Fruit fly (Drosophila melanogaster) whole organism, wandering third instar larva: ENCODE measurements around the gene Ibf2.
A peak's percentile ranks its signal among the peaks of the same experiment; 100 is the strongest.

ENCODE experiments used
- Abd-B ChIP-seq: fragments of >200 bp; optimal IDR thresholded peaks from 2 replicates; lab custom pipeline; 2017; ENCODE audit warnings: missing biosample characterization, missing genetic modification characterization
- CG32264 ChIP-seq: fragments of 200-800 bp; sonication (Bioruptor generic); optimal IDR thresholded peaks from 2 replicates; lab custom pipeline; 2016; ENCODE audit warnings: missing biosample characterization, missing genetic modification characterization
- CrebA ChIP-seq: fragments of 200-800 bp; sonication (Bioruptor generic); optimal IDR thresholded peaks from 2 replicates; lab custom pipeline; 2016; ENCODE audit warnings: missing biosample characterization, mild to moderate bottlenecking, missing genetic modification characterization, borderline replicate concordance
- Dfd ChIP-seq: fragments of >200 bp; optimal IDR thresholded peaks from 2 replicates; lab custom pipeline; 2017; ENCODE audit warnings: missing biosample characterization, missing genetic modification characterization
- Dif ChIP-seq: fragments of 200-275, 200-300 bp; sonication (Bioruptor generic); optimal IDR thresholded peaks from 2 replicates; lab custom pipeline; 2018; ENCODE audit warnings: missing biosample characterization, missing genetic modification characterization; ENCODE audit not compliant: partially characterized antibody
- GATAd ChIP-seq: sonication (Bioruptor generic); optimal IDR thresholded peaks from 2 replicates; lab custom pipeline; 2016; ENCODE audit warnings: missing biosample characterization, missing genetic modification characterization
- HLH106 ChIP-seq: fragments of 200-800 bp; optimal IDR thresholded peaks from 3 replicates; lab custom pipeline; 2019; ENCODE audit warnings: missing biosample characterization, mild to moderate bottlenecking, missing genetic modification characterization, moderate library complexity
- Hnf4 ChIP-seq: fragments of 200-800 bp; sonication (Bioruptor generic); optimal IDR thresholded peaks from 2 replicates; lab custom pipeline; 2016; ENCODE audit warnings: missing biosample characterization, mild to moderate bottlenecking, missing genetic modification characterization
- Hr78 ChIP-seq: fragments of >200 bp; optimal IDR thresholded peaks from 2 replicates; lab custom pipeline; 2017; ENCODE audit warnings: missing biosample characterization, missing genetic modification characterization
- Hr83 ChIP-seq: fragments of 200-300 bp; sonication (Bioruptor generic); optimal IDR thresholded peaks from 2 replicates; lab custom pipeline; 2016; ENCODE audit warnings: missing biosample characterization, mild to moderate bottlenecking, missing genetic modification characterization, moderate library complexity; ENCODE audit not compliant: poor library complexity, severe bottlenecking
- Jra ChIP-seq: sonication (Bioruptor generic); optimal IDR thresholded peaks from 2 replicates; lab custom pipeline; 2016; ENCODE audit warnings: missing biosample characterization, missing genetic modification characterization
- Mio ChIP-seq: sonication (Bioruptor generic); optimal IDR thresholded peaks from 2 replicates; lab custom pipeline; 2016; ENCODE audit warnings: missing biosample characterization, missing genetic modification characterization
- OdsH ChIP-seq: fragments of 200-800 bp; sonication (Bioruptor generic); optimal IDR thresholded peaks from 2 replicates; lab custom pipeline; 2016; ENCODE audit warnings: missing biosample characterization, mild to moderate bottlenecking, missing genetic modification characterization
- Rel ChIP-seq, 2 experiments: fragments of 200-800 bp; sonication (Bioruptor generic) in 1 of 2; optimal IDR thresholded peaks; 2 replicates in 1 of 2; 3 replicates in 1 of 2; lab custom pipeline; 2016 to 2019; ENCODE audit warnings: mild to moderate bottlenecking in 2 of 2, missing biosample characterization in 2 of 2, missing genetic modification characterization in 2 of 2, moderate library complexity in 1 of 2
- Sp1 ChIP-seq: fragments of 200-800 bp; sonication (Bioruptor generic); optimal IDR thresholded peaks from 3 replicates; lab custom pipeline; 2019; ENCODE audit warnings: missing biosample characterization, mild to moderate bottlenecking, missing genetic modification characterization, moderate library complexity
- Vsx2 ChIP-seq: fragments of 200-300, 225-300 bp; sonication (Bioruptor generic); optimal IDR thresholded peaks from 2 replicates; lab custom pipeline; 2018; ENCODE audit warnings: missing biosample characterization, missing genetic modification characterization; ENCODE audit not compliant: partially characterized antibody
- br ChIP-seq: fragments of 200-800 bp; sonication (Bioruptor generic); optimal IDR thresholded peaks from 2 replicates; lab custom pipeline; 2016; ENCODE audit warnings: missing biosample characterization, missing genetic modification characterization
- brk ChIP-seq: fragments of 200-800 bp; sonication (Bioruptor generic); optimal IDR thresholded peaks from 2 replicates; lab custom pipeline; 2016; ENCODE audit warnings: missing biosample characterization, mild to moderate bottlenecking, missing genetic modification characterization
- dl ChIP-seq, 2 experiments: fragments of 175-275, 200-275 bp in 1 of 2; fragments of 200-275 bp in 1 of 2; sonication (Bioruptor generic); optimal IDR thresholded peaks; lab custom pipeline; 2018; ENCODE audit warnings: mild to moderate bottlenecking in 2 of 2, missing biosample characterization in 2 of 2, missing genetic modification characterization in 2 of 2, moderate library complexity in 2 of 2; ENCODE audit not compliant: partially characterized antibody in 2 of 2, insufficient read depth in 1 of 2
- dmrt93B ChIP-seq: fragments of 200-800 bp; sonication (Bioruptor generic); optimal IDR thresholded peaks from 2 replicates; lab custom pipeline; 2018; ENCODE audit warnings: missing biosample characterization, mild to moderate bottlenecking, missing genetic modification characterization
- dsf ChIP-seq: sonication (Bioruptor generic); optimal IDR thresholded peaks from 2 replicates; lab custom pipeline; 2016; ENCODE audit warnings: missing biosample characterization, missing genetic modification characterization, borderline replicate concordance
- ey ChIP-seq: fragments of 200-800 bp; sonication (Bioruptor generic); optimal IDR thresholded peaks from 2 replicates; lab custom pipeline; 2016; ENCODE audit warnings: missing biosample characterization, missing genetic modification characterization
- foxo ChIP-seq, 2 experiments: fragments of 200-800 bp; sonication (Bioruptor generic); optimal IDR thresholded peaks; 2 replicates in 1 of 2; 3 replicates in 1 of 2; lab custom pipeline; 2016 to 2017; ENCODE audit warnings: missing biosample characterization in 2 of 2, missing genetic modification characterization in 2 of 2
- fru ChIP-seq: fragments of 200-800 bp; sonication (Bioruptor generic); optimal IDR thresholded peaks from 3 replicates; lab custom pipeline; 2016; ENCODE audit warnings: missing biosample characterization, mild to moderate bottlenecking, missing genetic modification characterization
- h ChIP-seq: fragments of 200-800 bp; sonication (Bioruptor generic); optimal IDR thresholded peaks from 3 replicates; lab custom pipeline; 2016; ENCODE audit warnings: missing biosample characterization, mild to moderate bottlenecking, missing genetic modification characterization
- jim ChIP-seq: fragments of 175-275, 200-325 bp; sonication (Bioruptor generic); optimal IDR thresholded peaks from 2 replicates; lab custom pipeline; 2016; ENCODE audit warnings: missing biosample characterization, mild to moderate bottlenecking, missing genetic modification characterization
- pan ChIP-seq: fragments of >200 bp; optimal IDR thresholded peaks from 2 replicates; lab custom pipeline; 2017
- psq ChIP-seq: fragments of 200-800 bp; sonication (Bioruptor generic); optimal IDR thresholded peaks from 3 replicates; lab custom pipeline; 2017; ENCODE audit warnings: missing biosample characterization, mild to moderate bottlenecking, missing genetic modification characterization, moderate library complexity
- rgr ChIP-seq: fragments of 200-800 bp; sonication (Bioruptor generic); optimal IDR thresholded peaks from 3 replicates; lab custom pipeline; 2016; ENCODE audit warnings: missing biosample characterization, mild to moderate bottlenecking, missing genetic modification characterization
- sage ChIP-seq: fragments of 200-800 bp; sonication (Bioruptor generic); optimal IDR thresholded peaks from 2 replicates; lab custom pipeline; 2016; ENCODE audit warnings: missing biosample characterization, mild to moderate bottlenecking, missing genetic modification characterization
- sv ChIP-seq: fragments of 200-800 bp; sonication (Bioruptor generic); optimal IDR thresholded peaks from 3 replicates; lab custom pipeline; 2016; ENCODE audit warnings: missing biosample characterization, missing genetic modification characterization
- tai ChIP-seq: sonication (Bioruptor generic); optimal IDR thresholded peaks from 2 replicates; lab custom pipeline; 2016; ENCODE audit warnings: missing biosample characterization, missing genetic modification characterization
- usp ChIP-seq: fragments of >200 bp; optimal IDR thresholded peaks from 2 replicates; lab custom pipeline; 2017; ENCODE audit warnings: missing biosample characterization, missing genetic modification characterization
- woc ChIP-seq: sonication (Bioruptor generic); optimal IDR thresholded peaks from 2 replicates; lab custom pipeline; 2016; ENCODE audit warnings: missing biosample characterization, mild to moderate bottlenecking, missing genetic modification characterization

The Ibf2 gene

DNA sequence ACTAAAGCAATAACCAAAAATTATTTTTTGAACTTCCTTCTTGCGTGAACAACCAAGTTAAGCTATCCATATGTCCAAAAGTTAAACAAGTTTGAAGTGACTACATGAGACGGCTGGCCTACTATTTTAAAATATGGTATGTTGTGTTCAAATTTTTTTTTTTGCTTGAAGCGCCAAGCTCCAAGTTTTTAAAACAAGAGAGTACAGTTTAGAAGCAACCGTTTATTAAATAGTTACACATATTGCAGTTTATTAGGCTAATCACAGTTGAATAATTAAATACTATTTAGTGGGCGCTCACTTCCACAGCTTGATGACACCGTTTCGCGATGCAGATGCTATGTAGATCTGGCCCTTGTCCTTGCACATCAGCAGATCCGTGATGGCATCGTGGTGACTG is 17.7 kb downstream of the Ibf2 start, which contains the start of gene D1:
Gene D1 (minus strand): TSS at position 101 of the 400 bp plus-strand sequence.
- TF ChIP-seq jim (GFP tag; lab: Kevin White, UChicago), result no peak
- no peak for TF ChIP-seq ey (GFP tag; lab: Kevin White, UChicago)
- no peak for TF ChIP-seq Hr78 (GFP tag; lab: Kevin White, UChicago)
- TF ChIP-seq HLH106 (tag; lab: Kevin White, UChicago), result no peak
- TF ChIP-seq rgr (GFP tag; lab: Kevin White, UChicago), result no peak
- TF ChIP-seq dl (GFP tag; optimal IDR thresholded peaks at IDR 0.05; lab: Kevin White, UChicago; ENCODE audit: insufficient read depth in 1 of 2, partially characterized antibody in 2 of 2), result no peak
- no peak for TF ChIP-seq CrebA (GFP tag; lab: Kevin White, UChicago)
- no peak for TF ChIP-seq CG32264 (GFP tag; lab: Kevin White, UChicago)
- no peak for TF ChIP-seq psq (GFP tag; lab: Kevin White, UChicago)
- TF ChIP-seq GATAd (GFP tag; lab: Kevin White, UChicago), result no peak
- TF ChIP-seq usp (GFP tag; lab: Kevin White, UChicago), result no peak
- TF ChIP-seq foxo (GFP tag; optimal IDR thresholded peaks at IDR 0.05; lab: Kevin White, UChicago), result no peak
- no peak for TF ChIP-seq Jra (GFP tag; lab: Kevin White, UChicago)
- TF ChIP-seq OdsH (GFP tag; lab: Kevin White, UChicago), result no peak
- TF ChIP-seq Abd-B (GFP tag; lab: Kevin White, UChicago), result no peak
- no peak for TF ChIP-seq h (GFP tag; lab: Kevin White, UChicago)
- no peak for TF ChIP-seq sage (GFP tag; lab: Kevin White, UChicago)
- TF ChIP-seq, all 38 proteins: peak for 0

DNA sequence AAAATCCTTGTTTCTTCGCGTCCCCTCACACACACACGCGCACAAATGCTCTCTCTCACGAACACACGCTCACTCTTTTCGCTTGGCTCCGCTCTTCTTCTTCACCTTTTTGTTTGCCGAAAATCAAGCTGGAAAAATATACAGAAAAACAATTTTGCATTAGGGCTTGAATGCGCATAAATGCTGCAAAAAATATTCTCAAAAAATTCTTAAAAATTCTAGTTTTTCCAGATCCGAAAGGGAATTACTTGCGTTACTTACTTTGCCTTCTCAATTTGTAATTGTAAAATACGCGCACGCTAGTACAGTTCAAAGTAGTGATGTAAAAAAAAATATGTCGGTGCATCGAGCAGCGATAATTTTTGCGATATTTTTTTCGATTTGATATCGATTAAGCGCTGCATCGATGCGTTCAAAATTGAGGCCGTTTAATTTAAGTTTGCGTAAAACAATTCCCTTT is 18.3 kb downstream of the Ibf2 start:
- TF ChIP-seq fru (GFP tag; lab: Kevin White, UChicago) (peak; percentile 54), Rel (GFP tag; optimal IDR thresholded peaks at IDR 0.05; lab: Kevin White, UChicago) (no peak), Rel (tag; optimal IDR thresholded peaks at IDR 0.05; lab: Kevin White, UChicago) (peak; percentile 27), dsf (peak; percentile 19), rgr (GFP tag; lab: Kevin White, UChicago) (peak; percentile 95), dl (GFP tag; optimal IDR thresholded peaks at IDR 0.05; lab: Kevin White, UChicago; ENCODE audit: insufficient read depth in 1 of 2, partially characterized antibody in 2 of 2) (no peak), Hnf4 (GFP tag; lab: Kevin White, UChicago) (peak; percentile 27), psq (GFP tag; lab: Kevin White, UChicago) (peak; percentile 24), Hr78 (GFP tag; lab: Kevin White, UChicago) (no peak), Jra (GFP tag; lab: Kevin White, UChicago) (peak; percentile 18), h (GFP tag; lab: Kevin White, UChicago) (peak; percentile 27), brk (peak; percentile 18), Dif (no peak), Sp1 (peak; percentile 23)

- TF ChIP-seq CG32264 (GFP tag; lab: Kevin White, UChicago) (no peak), CrebA (GFP tag; lab: Kevin White, UChicago) (no peak), jim (GFP tag; lab: Kevin White, UChicago) (no peak), Jra (GFP tag; lab: Kevin White, UChicago) (no peak), HLH106 (tag; lab: Kevin White, UChicago) (peak; percentile 49), ey (GFP tag; lab: Kevin White, UChicago) (no peak), Abd-B (GFP tag; lab: Kevin White, UChicago) (no peak), sage (GFP tag; lab: Kevin White, UChicago) (no peak), Hnf4 (GFP tag; lab: Kevin White, UChicago) (no peak), Rel (GFP tag; optimal IDR thresholded peaks at IDR 0.05; lab: Kevin White, UChicago) (peak; percentile 77), Rel (tag; optimal IDR thresholded peaks at IDR 0.05; lab: Kevin White, UChicago) (peak; percentile 61), br (no peak), usp (GFP tag; lab: Kevin White, UChicago) (no peak), h (GFP tag; lab: Kevin White, UChicago) (no peak), foxo (GFP tag; optimal IDR thresholded peaks at IDR 0.05; lab: Kevin White, UChicago) (no peak), woc (peak; percentile 68), Sp1 (peak; percentile 9), Dif (no peak)
These were observed 20.8 kb downstream of the Ibf2 start, which contains the start of gene pum for dm6 chr3R:9237268-9238091. Gene pum (minus strand): TSS chr3R:9237682.

dm6 chr3R:9236883-9237267 is 21.4 kb downstream of the Ibf2 start:
- peak; percentile 22 for TF ChIP-seq OdsH (GFP tag; lab: Kevin White, UChicago)
- TF ChIP-seq sv (GFP tag; lab: Kevin White, UChicago), result peak; percentile 30
- TF ChIP-seq sage (GFP tag; lab: Kevin White, UChicago), result peak; percentile 50
- no peak for TF ChIP-seq ey (GFP tag; lab: Kevin White, UChicago)
- TF ChIP-seq brk, result peak; percentile 42
- TF ChIP-seq Dif, result peak; percentile 97
- TF ChIP-seq GATAd (GFP tag; lab: Kevin White, UChicago), result no peak
- peak; percentile 55 for TF ChIP-seq CG32264 (GFP tag; lab: Kevin White, UChicago)
- TF ChIP-seq h (GFP tag; lab: Kevin White, UChicago), result peak; percentile 63
- no peak for TF ChIP-seq dmrt93B
- TF ChIP-seq CrebA (GFP tag; lab: Kevin White, UChicago), result no peak
- TF ChIP-seq Mio (GFP tag; lab: Kevin White, UChicago), result no peak
- TF ChIP-seq woc, result no peak
- peak; percentile 58 for TF ChIP-seq br
- TF ChIP-seq Hr83 (GFP tag; lab: Kevin White, UChicago), result peak; percentile 79
- TF ChIP-seq tai (GFP tag; lab: Kevin White, UChicago), result peak; percentile 41
- no peak for TF ChIP-seq HLH106 (tag; lab: Kevin White, UChicago)
- peak; percentile 77 for TF ChIP-seq Vsx2 (GFP tag; lab: Kevin White, UChicago)
- TF ChIP-seq Jra (GFP tag; lab: Kevin White, UChicago), result peak; percentile 28
- peak; percentile 26 for TF ChIP-seq Hnf4 (GFP tag; lab: Kevin White, UChicago)
- peak; percentile 16 for TF ChIP-seq fru (GFP tag; lab: Kevin White, UChicago)
- peak; percentile 58 for TF ChIP-seq psq (GFP tag; lab: Kevin White, UChicago)
- no peak for TF ChIP-seq pan (lab: Kevin White, UChicago)
- TF ChIP-seq foxo (GFP tag; optimal IDR thresholded peaks at IDR 0.05; lab: Kevin White, UChicago), result peak; percentile 31 to 60
- TF ChIP-seq Dfd (GFP tag; lab: Kevin White, UChicago), result no peak
